Fruit fly (Drosophila melanogaster) whole organism, prepupa: ENCODE measurements around the gene moi.

Experiments used
- Blimp-1 ChIP-seq: fragments of 200-800 bp; sonication (Bioruptor generic); optimal IDR thresholded peaks from 3 replicates; lab custom pipeline; 2017; ENCODE audit warnings: missing biosample characterization, missing genetic modification characterization, mild to moderate bottlenecking, moderate library complexity, missing genetic modification reagents
- CG10631 ChIP-seq: fragments of 200-800 bp; sonication (Bioruptor generic); optimal IDR thresholded peaks from 2 replicates; lab custom pipeline; 2016; ENCODE audit warnings: missing biosample characterization, missing genetic modification characterization
- CG10669 ChIP-seq: fragments of 200-800 bp; sonication (Bioruptor generic); optimal IDR thresholded peaks from 3 replicates; lab custom pipeline; 2018; ENCODE audit warnings: missing biosample characterization, mild to moderate bottlenecking, missing genetic modification characterization, moderate library complexity
- CG11294 ChIP-seq: fragments of 200-800 bp; sonication (Bioruptor generic); IDR thresholded peaks from 2 replicates; pipeline ENCODE4 v1.3.6; 2022; ENCODE audit warnings: missing biosample characterization, missing genetic modification characterization
- CG11902 ChIP-seq: fragments of 200-800 bp; sonication (Bioruptor generic); optimal IDR thresholded peaks from 3 replicates; lab custom pipeline; 2016; ENCODE audit warnings: missing biosample characterization, missing genetic modification characterization
- CG15336 ChIP-seq: fragments of 200-800 bp; sonication (Bioruptor generic); IDR thresholded peaks from 2 replicates; pipeline ENCODE4 v1.3.6; 2022; ENCODE audit warnings: missing biosample characterization, missing genetic modification characterization
- CG16779 ChIP-seq: fragments of 200-800 bp; sonication (Bioruptor generic); optimal IDR thresholded peaks from 3 replicates; lab custom pipeline; 2017; ENCODE audit warnings: missing biosample characterization, mild to moderate bottlenecking, missing genetic modification characterization
- CG3032 ChIP-seq: fragments of 200-800 bp; optimal IDR thresholded peaks from 2 replicates; lab custom pipeline; 2019; ENCODE audit warnings: missing biosample characterization, mild to moderate bottlenecking, missing genetic modification characterization, moderate library complexity
- CG31627 ChIP-seq: fragments of 200-800 bp; sonication (Bioruptor generic); optimal IDR thresholded peaks from 3 replicates; lab custom pipeline; 2016; ENCODE audit warnings: missing biosample characterization, missing genetic modification characterization
- CG34406 ChIP-seq: fragments of 200-800 bp; sonication (Bioruptor generic); optimal IDR thresholded peaks from 3 replicates; lab custom pipeline; 2016; ENCODE audit warnings: missing biosample characterization, missing genetic modification characterization
- CG3919 ChIP-seq: fragments of 200-800 bp; sonication (Bioruptor generic); optimal IDR thresholded peaks from 3 replicates; lab custom pipeline; 2016; ENCODE audit warnings: missing biosample characterization, missing genetic modification characterization
- CG4318 ChIP-seq: fragments of 200-800 bp; sonication (Bioruptor generic); optimal IDR thresholded peaks from 3 replicates; lab custom pipeline; 2017; ENCODE audit warnings: missing biosample characterization, mild to moderate bottlenecking, missing genetic modification characterization
- CG6163 ChIP-seq: fragments of 200-800 bp; sonication (Bioruptor generic); IDR thresholded peaks from 3 replicates; pipeline ENCODE4 v1.3.6; 2022; ENCODE audit warnings: missing biosample characterization, missing genetic modification characterization
- CG6276 ChIP-seq: fragments of 200-800 bp; sonication (Bioruptor generic); optimal IDR thresholded peaks from 2 replicates; lab custom pipeline; 2017; ENCODE audit warnings: missing biosample characterization, mild to moderate bottlenecking, missing genetic modification characterization
- CG6854 ChIP-seq: fragments of 200-800 bp; sonication (Bioruptor generic); optimal IDR thresholded peaks from 2 replicates; lab custom pipeline; 2017; ENCODE audit warnings: missing biosample characterization, mild to moderate bottlenecking, missing genetic modification characterization
- CG7368 ChIP-seq: fragments of 200-800 bp; sonication (Bioruptor generic); optimal IDR thresholded peaks from 3 replicates; lab custom pipeline; 2016; ENCODE audit warnings: missing biosample characterization, missing genetic modification characterization
- CG8119 ChIP-seq: fragments of 200-800 bp; sonication (Bioruptor generic); IDR thresholded peaks from 3 replicates; pipeline ENCODE4 v1.3.6; 2022; ENCODE audit warnings: missing biosample characterization, missing genetic modification characterization
- CG8319 ChIP-seq: fragments of 200-800 bp; sonication (Bioruptor generic); optimal IDR thresholded peaks from 3 replicates; lab custom pipeline; 2016; ENCODE audit warnings: missing biosample characterization, missing genetic modification characterization
- CG9139 ChIP-seq: fragments of 200-800 bp; sonication (Bioruptor generic); optimal IDR thresholded peaks from 3 replicates; lab custom pipeline; 2017; ENCODE audit warnings: missing biosample characterization, mild to moderate bottlenecking, missing genetic modification characterization
- Eip75B ChIP-seq: fragments of 200-800 bp; sonication (Bioruptor generic); optimal IDR thresholded peaks from 3 replicates; lab custom pipeline; 2016; ENCODE audit warnings: missing biosample characterization, missing genetic modification characterization
- Eip78C ChIP-seq: fragments of 200-800 bp; sonication (Bioruptor generic); peaks from one replicate; lab custom pipeline; 2016; ENCODE audit warnings: missing biosample characterization, missing genetic modification characterization
- Eip93F ChIP-seq: fragments of 200-800 bp; sonication (Bioruptor generic); optimal IDR thresholded peaks from 2 replicates; lab custom pipeline; 2016; ENCODE audit warnings: missing biosample characterization, mild to moderate bottlenecking, missing genetic modification characterization
- Ets21C ChIP-seq: fragments of 200-800 bp; sonication (Bioruptor generic); optimal IDR thresholded peaks from 3 replicates; lab custom pipeline; 2016; ENCODE audit warnings: missing biosample characterization, missing genetic modification characterization
- Hr38 ChIP-seq: sonication (Bioruptor generic); optimal IDR thresholded peaks from 2 replicates; lab custom pipeline; 2016; ENCODE audit warnings: missing biosample characterization, missing genetic modification characterization
- Hr39 ChIP-seq: fragments of 200-800 bp; sonication (Bioruptor generic); optimal IDR thresholded peaks from 2 replicates; lab custom pipeline; 2016; ENCODE audit warnings: missing biosample characterization, missing genetic modification characterization
- Hr4 ChIP-seq: fragments of 200-800 bp; sonication (Bioruptor generic); optimal IDR thresholded peaks from 3 replicates; lab custom pipeline; 2016; ENCODE audit warnings: missing biosample characterization, missing genetic modification characterization
- Met ChIP-seq: fragments of 200-800 bp; sonication (Bioruptor generic); optimal IDR thresholded peaks from 3 replicates; lab custom pipeline; 2016; ENCODE audit warnings: missing biosample characterization, missing genetic modification characterization
- OdsH ChIP-seq: fragments of 200-800 bp; sonication (Bioruptor generic); optimal IDR thresholded peaks from 3 replicates; lab custom pipeline; 2016; ENCODE audit warnings: missing biosample characterization, missing genetic modification characterization
- Smox ChIP-seq: fragments of 200-800 bp; sonication (Bioruptor generic); optimal IDR thresholded peaks from 3 replicates; lab custom pipeline; 2016; ENCODE audit warnings: missing biosample characterization, missing genetic modification characterization
- Sox102F ChIP-seq: fragments of 200-800 bp; sonication (Bioruptor generic); optimal IDR thresholded peaks from 2 replicates; lab custom pipeline; 2016; ENCODE audit warnings: missing biosample characterization, mild to moderate bottlenecking, missing genetic modification characterization
- Sox14 ChIP-seq: fragments of 200-800 bp; sonication (Bioruptor generic); optimal IDR thresholded peaks from 3 replicates; lab custom pipeline; 2016; ENCODE audit warnings: missing biosample characterization, missing genetic modification characterization
- Sox15 ChIP-seq: fragments of 200-800 bp; sonication (Bioruptor generic); optimal IDR thresholded peaks from 3 replicates; lab custom pipeline; 2016; ENCODE audit warnings: missing biosample characterization, missing genetic modification characterization
- achi ChIP-seq: fragments of 200-800 bp; sonication (Bioruptor generic); optimal IDR thresholded peaks from 3 replicates; lab custom pipeline; 2016; ENCODE audit warnings: missing biosample characterization, missing genetic modification characterization
- acj6 ChIP-seq: fragments of 200-800 bp; sonication (Bioruptor generic); optimal IDR thresholded peaks from 3 replicates; lab custom pipeline; 2016; ENCODE audit warnings: missing biosample characterization, missing genetic modification characterization
- cyc ChIP-seq: fragments of 200-800 bp; sonication (Bioruptor generic); optimal IDR thresholded peaks from 3 replicates; lab custom pipeline; 2016; ENCODE audit warnings: missing biosample characterization, missing genetic modification characterization
- dac ChIP-seq: fragments of 200-800 bp; sonication (Bioruptor generic); optimal IDR thresholded peaks from 2 replicates; lab custom pipeline; 2017; ENCODE audit warnings: missing biosample characterization, mild to moderate bottlenecking, missing genetic modification characterization
- dsx ChIP-seq: fragments of 200-800 bp; optimal IDR thresholded peaks from 3 replicates; lab custom pipeline; 2019; ENCODE audit warnings: missing biosample characterization, mild to moderate bottlenecking, missing genetic modification characterization, moderate library complexity; ENCODE audit not compliant: poor library complexity, severe bottlenecking
- eg ChIP-seq: fragments of 200-800 bp; sonication (Bioruptor generic); IDR thresholded peaks from 3 replicates; pipeline ENCODE4 v1.3.6; 2022; ENCODE audit warnings: missing biosample characterization, missing genetic modification characterization
- esn ChIP-seq: fragments of 200-800 bp; sonication (Bioruptor generic); optimal IDR thresholded peaks from 2 replicates; lab custom pipeline; 2016; ENCODE audit warnings: missing biosample characterization, mild to moderate bottlenecking, missing genetic modification characterization, moderate library complexity
- fd59A ChIP-seq: fragments of 200-800 bp; sonication (Bioruptor generic); optimal IDR thresholded peaks from 2 replicates; lab custom pipeline; 2017; ENCODE audit warnings: missing biosample characterization, mild to moderate bottlenecking, missing genetic modification characterization, missing genetic modification reagents
- fd85E ChIP-seq: fragments of 200-800 bp; sonication (Bioruptor generic); optimal IDR thresholded peaks from 3 replicates; lab custom pipeline; 2016; ENCODE audit warnings: missing biosample characterization, missing genetic modification characterization
- fkh ChIP-seq: fragments of 200-800 bp; sonication (Bioruptor generic); optimal IDR thresholded peaks from 3 replicates; lab custom pipeline; 2017; ENCODE audit warnings: missing biosample characterization, mild to moderate bottlenecking, missing genetic modification characterization, moderate library complexity
- lz ChIP-seq: fragments of 200-800 bp; sonication (Bioruptor generic); optimal IDR thresholded peaks from 3 replicates; lab custom pipeline; 2016; ENCODE audit warnings: missing biosample characterization, missing genetic modification characterization
- net ChIP-seq: fragments of 200-800 bp; sonication (Bioruptor generic); optimal IDR thresholded peaks from 3 replicates; lab custom pipeline; 2016; ENCODE audit warnings: missing biosample characterization, missing genetic modification characterization
- pdm3 ChIP-seq: fragments of 200-800 bp; sonication (Bioruptor generic); optimal IDR thresholded peaks from 3 replicates; lab custom pipeline; 2016; ENCODE audit warnings: missing biosample characterization, missing genetic modification characterization
- svp ChIP-seq: fragments of 200-800 bp; sonication (Bioruptor generic); peaks from one replicate; lab custom pipeline; 2016; ENCODE audit warnings: missing biosample characterization, missing genetic modification characterization

moi gene

DNA sequence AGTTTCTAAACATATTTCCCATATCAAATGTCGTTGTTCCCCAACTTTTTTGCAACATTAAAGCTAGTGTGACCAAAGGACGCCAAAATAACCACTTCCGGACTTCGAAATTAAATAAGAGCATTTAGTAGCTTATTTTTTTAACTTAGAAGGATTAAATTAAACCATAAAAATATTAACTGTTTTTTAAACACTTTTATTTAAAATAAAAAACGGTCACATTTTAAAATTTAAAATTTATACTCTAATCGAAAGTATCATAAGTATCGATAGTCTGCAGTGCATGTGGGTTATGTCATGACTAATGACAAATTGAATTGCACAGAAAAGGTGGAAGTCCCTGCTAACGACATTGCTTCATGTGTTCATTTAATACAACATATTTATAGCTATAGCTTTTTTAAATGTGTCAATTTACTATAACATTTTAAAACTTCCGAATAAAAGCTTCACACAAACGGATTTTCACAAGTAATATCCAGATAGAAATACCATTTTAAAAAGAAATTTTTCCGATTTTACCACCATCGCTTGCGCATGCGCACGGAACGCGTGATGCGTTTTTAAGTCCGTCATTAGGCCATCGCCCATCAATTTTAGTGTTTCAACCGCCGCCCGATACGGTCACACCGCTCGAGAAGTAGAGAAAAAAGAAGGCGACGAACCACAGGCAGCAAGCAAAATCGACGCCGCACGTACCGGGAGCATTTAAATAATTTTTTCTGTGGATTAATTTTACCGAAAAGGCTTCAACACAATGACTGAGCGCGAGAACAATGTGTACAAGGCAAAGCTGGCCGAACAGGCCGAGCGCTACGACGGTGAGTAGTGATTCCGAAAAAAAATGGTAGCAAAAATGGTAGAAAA is 13.0 kb upstream of the moi start, which contains the start of the genes CG7156 and 14-3-3epsilon (continued):
- TF ChIP-seq Sox15 (GFP tag; lab: Kevin White, UChicago) (no peak), dsx (GFP tag; lab: Kevin White, UChicago) (no peak), CG6854 (GFP tag; lab: Kevin White, UChicago) (peak; percentile 65), Hr38 (GFP tag; lab: Kevin White, UChicago) (no peak), esn (GFP tag; lab: Kevin White, UChicago) (peak; percentile 64), CG3919 (GFP tag; lab: Kevin White, UChicago) (peak; percentile 32), CG16779 (tag; lab: Kevin White, UChicago) (peak; percentile 25), Eip75B (peak; percentile 23), cyc (GFP tag; lab: Kevin White, UChicago) (peak; percentile 3)

DNA sequence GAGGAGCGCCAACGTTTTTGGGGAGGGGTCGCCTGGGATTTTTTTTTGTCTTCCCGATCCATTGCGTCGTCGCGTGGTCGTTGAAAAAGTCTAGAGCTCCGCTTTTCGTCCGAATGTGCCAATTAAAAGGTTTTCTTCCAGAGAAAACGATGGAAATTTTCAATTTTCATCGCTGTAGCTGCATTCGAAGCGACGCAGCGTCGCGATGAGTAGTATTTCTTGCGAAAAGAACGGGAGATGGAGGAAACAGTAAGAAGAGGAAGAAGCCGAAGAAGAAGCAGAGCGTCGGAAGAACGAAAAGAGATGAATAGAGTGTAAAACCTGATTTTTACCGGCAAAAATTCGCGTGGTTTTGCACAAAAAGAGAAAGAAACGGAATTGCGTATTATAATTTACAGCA is 12.3 kb upstream of the moi start:
- TF ChIP-seq Eip78C (GFP tag; lab: Kevin White, UChicago), result peak; percentile 2
- no peak for TF ChIP-seq fd85E (GFP tag; lab: Kevin White, UChicago)
- TF ChIP-seq eg (GFP tag; lab: Robert Waterston, UW), result 0 out of 3 replicates have a peak, but pooled peaks have one; percentile 5
- peak; percentile 15; the same call in 1 of the 3 replicates for TF ChIP-seq CG6163 (GFP tag; lab: Robert Waterston, UW)

DNA sequence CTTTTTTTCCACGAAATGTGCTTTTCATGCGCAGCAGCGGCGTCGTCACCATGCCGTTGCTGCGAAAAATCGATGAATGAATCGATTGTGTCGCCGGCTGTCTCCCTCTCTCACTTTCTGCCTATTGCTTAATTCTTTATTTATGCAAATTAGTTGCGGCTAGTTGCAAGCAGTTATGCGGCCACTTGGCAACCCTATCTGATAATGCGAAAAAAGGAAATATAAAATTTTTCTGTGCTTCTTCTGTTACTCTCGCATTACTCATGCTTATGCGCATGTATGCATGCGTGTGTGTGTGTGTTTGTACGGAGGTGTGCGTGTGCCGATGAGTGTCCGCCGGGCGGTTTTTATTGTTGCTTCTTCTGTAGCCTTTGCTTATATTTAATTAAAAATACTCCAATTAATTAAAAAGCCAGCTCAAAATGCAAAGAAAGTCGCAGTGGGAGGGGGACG is 11.6 kb upstream of the moi start:
- TF ChIP-seq CG6276 (GFP tag; lab: Kevin White, UChicago) (peak; percentile 15), Ets21C (GFP tag; lab: Kevin White, UChicago) (no peak), CG8119 (no peak; the same call in 1 of the 3 replicates), Smox (GFP tag; lab: Kevin White, UChicago) (no peak), CG16779 (tag; lab: Kevin White, UChicago) (no peak), CG3919 (GFP tag; lab: Kevin White, UChicago) (peak; percentile 41), Eip78C (GFP tag; lab: Kevin White, UChicago) (peak; percentile 54), lz (peak; percentile 49), CG31627 (GFP tag; lab: Kevin White, UChicago) (peak; percentile 47), CG7368 (GFP tag; lab: Kevin White, UChicago) (peak; percentile 31), Blimp-1 (GFP tag; lab: Kevin White, UChicago) (no peak), CG11902 (GFP tag; lab: Kevin White, UChicago) (peak; percentile 4), CG34406 (peak; percentile 10), CG4318 (GFP tag; lab: Kevin White, UChicago) (no peak), CG15336 (GFP tag; lab: Robert Waterston, UW) (peak; percentile 28; the same call in 1 of the 2 replicates), Sox14 (GFP tag; lab: Kevin White, UChicago) (no peak), OdsH (GFP tag; lab: Kevin White, UChicago) (peak; percentile 41), fd59A (GFP tag; lab: Kevin White, UChicago) (no peak), net (GFP tag; lab: Kevin White, UChicago) (no peak), Sox15 (GFP tag; lab: Kevin White, UChicago) (peak; percentile 30), Hr39 (GFP tag; lab: Kevin White, UChicago) (peak; percentile 39), achi (GFP tag; lab: Kevin White, UChicago) (peak; percentile 56), fkh (GFP tag; lab: Kevin White, UChicago) (no peak), CG6163 (GFP tag; lab: Robert Waterston, UW) (peak; percentile 68), CG10631 (peak; percentile 18), CG8319 (GFP tag; lab: Kevin White, UChicago) (no peak), pdm3 (peak; percentile 40), CG3032 (peak; percentile 5), CG11294 (no peak), svp (no peak), Hr4 (peak; percentile 30), Sox102F (GFP tag; lab: Kevin White, UChicago) (peak; percentile 29), Eip93F (GFP tag; lab: Kevin White, UChicago) (no peak), CG9139 (GFP tag; lab: Kevin White, UChicago) (no peak), acj6 (peak; percentile 3), dac (GFP tag; lab: Kevin White, UChicago) (peak; percentile 11), Met (GFP tag; lab: Kevin White, UChicago) (peak; percentile 53), CG10669 (GFP tag; lab: Kevin White, UChicago) (peak; percentile 31), esn (GFP tag; lab: Kevin White, UChicago) (peak; percentile 44)
